Fruit fly (Drosophila melanogaster) whole organism, prepupa: ENCODE measurements around the gene CG14220.

Experiments used
- CG16779 ChIP-seq: fragments of 200-800 bp; sonication (Bioruptor generic); optimal IDR thresholded peaks from 3 replicates; lab custom pipeline; 2017; ENCODE audit warnings: missing biosample characterization, mild to moderate bottlenecking, missing genetic modification characterization
- CG3032 ChIP-seq: fragments of 200-800 bp; optimal IDR thresholded peaks from 2 replicates; lab custom pipeline; 2019; ENCODE audit warnings: missing biosample characterization, mild to moderate bottlenecking, missing genetic modification characterization, moderate library complexity
- CG31627 ChIP-seq: fragments of 200-800 bp; sonication (Bioruptor generic); optimal IDR thresholded peaks from 3 replicates; lab custom pipeline; 2016; ENCODE audit warnings: missing biosample characterization, missing genetic modification characterization
- CG8119 ChIP-seq: fragments of 200-800 bp; sonication (Bioruptor generic); IDR thresholded peaks from 3 replicates; pipeline ENCODE4 v1.3.6; 2022; ENCODE audit warnings: missing biosample characterization, missing genetic modification characterization
- Eip78C ChIP-seq: fragments of 200-800 bp; sonication (Bioruptor generic); peaks from one replicate; lab custom pipeline; 2016; ENCODE audit warnings: missing biosample characterization, missing genetic modification characterization
- Met ChIP-seq: fragments of 200-800 bp; sonication (Bioruptor generic); optimal IDR thresholded peaks from 3 replicates; lab custom pipeline; 2016; ENCODE audit warnings: missing biosample characterization, missing genetic modification characterization
- OdsH ChIP-seq: fragments of 200-800 bp; sonication (Bioruptor generic); optimal IDR thresholded peaks from 3 replicates; lab custom pipeline; 2016; ENCODE audit warnings: missing biosample characterization, missing genetic modification characterization
- Smox ChIP-seq: fragments of 200-800 bp; sonication (Bioruptor generic); optimal IDR thresholded peaks from 3 replicates; lab custom pipeline; 2016; ENCODE audit warnings: missing biosample characterization, missing genetic modification characterization
- Sox102F ChIP-seq: fragments of 200-800 bp; sonication (Bioruptor generic); optimal IDR thresholded peaks from 2 replicates; lab custom pipeline; 2016; ENCODE audit warnings: missing biosample characterization, mild to moderate bottlenecking, missing genetic modification characterization
- dac ChIP-seq: fragments of 200-800 bp; sonication (Bioruptor generic); optimal IDR thresholded peaks from 2 replicates; lab custom pipeline; 2017; ENCODE audit warnings: missing biosample characterization, mild to moderate bottlenecking, missing genetic modification characterization
- ss ChIP-seq, 2 experiments: fragments of 200-800 bp; sonication (Bioruptor generic); optimal IDR thresholded peaks; 2 replicates in 1 of 2; 3 replicates in 1 of 2; lab custom pipeline; 2017 to 2018; ENCODE audit warnings: mild to moderate bottlenecking in 2 of 2, missing biosample characterization in 2 of 2, missing genetic modification characterization in 2 of 2, moderate library complexity in 1 of 2

DNA sequence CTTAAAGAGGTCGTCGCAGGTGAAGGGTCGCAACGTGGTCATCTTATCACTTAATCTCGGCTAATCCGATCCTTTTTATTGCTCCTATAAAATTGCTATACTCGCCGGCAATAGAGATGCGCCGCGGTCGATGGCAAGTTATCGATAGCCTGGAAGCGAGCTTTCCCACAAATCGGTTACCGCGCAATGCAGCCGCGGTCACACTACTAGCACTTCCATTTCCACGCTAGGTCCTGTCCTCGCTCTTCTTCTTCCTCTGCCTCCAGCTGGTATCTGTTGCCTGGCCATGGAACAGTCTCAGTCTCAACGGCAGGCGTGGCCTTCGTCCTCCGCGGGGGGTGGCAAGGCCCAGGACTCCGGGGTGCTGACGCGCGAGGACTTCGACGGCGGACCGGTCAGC is 21.3 kb upstream of the CG14220 start, which contains the start of the genes Naa20A and MKP-4:
- no peak for TF ChIP-seq CG16779 (tag; lab: Kevin White, UChicago)
- no peak for TF ChIP-seq CG31627 (GFP tag; lab: Kevin White, UChicago)
- TF ChIP-seq Sox102F (GFP tag; lab: Kevin White, UChicago) = no peak
- TF ChIP-seq Eip78C (GFP tag; lab: Kevin White, UChicago) = no peak
- no peak for TF ChIP-seq CG8119 (GFP tag; lab: Robert Waterston, UW)
- no peak for TF ChIP-seq Smox (GFP tag; lab: Kevin White, UChicago)
- no peak for TF ChIP-seq dac (GFP tag; lab: Kevin White, UChicago)
- no peak for TF ChIP-seq Met (GFP tag; lab: Kevin White, UChicago)
- no peak for TF ChIP-seq CG3032
- TF ChIP-seq OdsH = no peak
- TF ChIP-seq ss (GFP tag; optimal IDR thresholded peaks at IDR 0.05; lab: Kevin White, UChicago) = no peak
